Fruit fly (Drosophila melanogaster): Measurements from ENCODE around the gene CG14650.

DNA sequence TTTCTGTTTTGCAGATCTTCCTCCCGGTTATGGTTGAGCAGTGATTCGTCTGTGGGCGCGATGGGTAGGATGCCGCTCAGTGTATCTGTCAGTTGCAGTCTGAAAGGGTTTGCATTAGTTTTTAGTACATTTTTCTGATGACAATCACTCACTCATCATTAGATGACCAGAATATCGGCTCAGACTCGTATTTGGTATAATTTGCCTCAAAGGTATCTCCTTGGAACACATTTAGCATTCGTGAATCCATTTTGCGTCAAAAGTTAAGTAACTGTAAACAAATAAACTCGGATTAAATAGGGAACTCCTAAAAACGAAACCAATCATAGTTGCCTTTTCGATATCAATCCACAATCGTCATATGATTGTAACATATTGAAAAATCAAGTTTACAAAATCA is 10.5 kb upstream of the CG14650 start, which contains the start of gene CG31525:
- no peak for TF ChIP-seq CG8632 (GFP tag; optimal IDR thresholded peaks at IDR 0.05)
- no peak for TF ChIP-seq Blimp-1 (GFP tag; optimal IDR thresholded peaks at IDR 0.05)
- TF ChIP-seq CG6163 (GFP tag; IDR thresholded peaks at IDR 0.05), result no peak
- no peak for TF ChIP-seq eg (GFP tag; IDR thresholded peaks at IDR 0.05)
- TF ChIP-seq OdsH (GFP tag; optimal IDR thresholded peaks at IDR 0.05), result no peak
- TF ChIP-seq Eip78C (GFP tag), result no peak
- no peak for TF ChIP-seq CG6792 (GFP tag; optimal IDR thresholded peaks at IDR 0.05)
- TF ChIP-seq Gug (GFP tag; IDR thresholded peaks at IDR 0.05), result no peak
- no peak for TF ChIP-seq Eip75B (GFP tag; optimal IDR thresholded peaks at IDR 0.05)
- TF ChIP-seq Ets21C (GFP tag; optimal IDR thresholded peaks at IDR 0.05), result no peak
- no peak for TF ChIP-seq CG34406 (GFP tag; optimal IDR thresholded peaks at IDR 0.05)
